Fruit fly (Drosophila melanogaster): ENCODE measurements around the gene GMF.
A peak's percentile ranks its signal among the peaks of the same experiment; 100 is the strongest.

Gene GMF

dm6 chr2L:16315027-16315426, 12.3 kb upstream of the GMF start (continued):
- no peak for TF ChIP-seq zen (tag; optimal IDR thresholded peaks at IDR 0.05)
- no peak for TF ChIP-seq jumu (GFP tag; optimal IDR thresholded peaks at IDR 0.05)
- TF ChIP-seq Ssrp (tag; optimal IDR thresholded peaks at IDR 0.05), result no peak
- TF ChIP-seq sim (GFP tag; IDR thresholded peaks at IDR 0.05), result no peak
- TF ChIP-seq CG12071 (GFP tag; optimal IDR thresholded peaks at IDR 0.05), result no peak
- peak; percentile 87 for TF ChIP-seq CG34376 (GFP tag; optimal IDR thresholded peaks at IDR 0.05)
- no peak for TF ChIP-seq mld (GFP tag; IDR thresholded peaks at IDR 0.05; ENCODE audit: partially characterized antibody)
- TF ChIP-seq ap (GFP tag; IDR thresholded peaks at IDR 0.05), result no peak
- TF ChIP-seq Hr3 (GFP tag; optimal IDR thresholded peaks at IDR 0.05), result no peak
- TF ChIP-seq tio (GFP tag; optimal IDR thresholded peaks at IDR 0.05), result no peak
- TF ChIP-seq onecut (GFP tag; IDR thresholded peaks at IDR 0.05), result no peak
- TF ChIP-seq ssp (GFP tag; IDR thresholded peaks at IDR 0.05), result no peak
- TF ChIP-seq CG2202 (tag; optimal IDR thresholded peaks at IDR 0.05), result no peak
- no peak for TF ChIP-seq knrl (GFP tag; IDR thresholded peaks at IDR 0.05; ENCODE audit: partially characterized antibody)
- TF ChIP-seq org-1 (GFP tag; optimal IDR thresholded peaks at IDR 0.05), result no peak
- TF ChIP-seq zfh2 (GFP tag; optimal IDR thresholded peaks at IDR 0.05), result no peak
- TF ChIP-seq lilli (GFP tag; optimal IDR thresholded peaks at IDR 0.05), result no peak
- no peak for TF ChIP-seq HmgD (GFP tag; optimal IDR thresholded peaks at IDR 0.05)
- no peak for TF ChIP-seq lmd (GFP tag; IDR thresholded peaks at IDR 0.05)
- no peak for TF ChIP-seq ems (GFP tag; optimal IDR thresholded peaks at IDR 0.05)
- no peak for TF ChIP-seq CG10209 (GFP tag; optimal IDR thresholded peaks at IDR 0.05)
- TF ChIP-seq CG31224 (GFP tag; IDR thresholded peaks at IDR 0.05), result no peak
- TF ChIP-seq CG3281 (GFP tag; optimal IDR thresholded peaks at IDR 0.05), result peak; percentile 16
- TF ChIP-seq CG14860 (GFP tag; IDR thresholded peaks at IDR 0.05; ENCODE audit: partially characterized antibody), result no peak
- TF ChIP-seq Pdp1 (GFP tag; optimal IDR thresholded peaks at IDR 0.05), result peak in 1 of 2 experiments; percentile 97
- TF ChIP-seq Sox102F (GFP tag; optimal IDR thresholded peaks at IDR 0.05), result no peak
- no peak for TF ChIP-seq CG12155 (GFP tag; optimal IDR thresholded peaks at IDR 0.05)
- no peak for TF ChIP-seq NC2β (GFP tag; optimal IDR thresholded peaks at IDR 0.05)
- TF ChIP-seq aop (GFP tag; IDR thresholded peaks at IDR 0.05), result no peak
- TF ChIP-seq mam (GFP tag; optimal IDR thresholded peaks at IDR 0.05), result no peak
- TF ChIP-seq CG18011 (GFP tag; optimal IDR thresholded peaks at IDR 0.05), result no peak
- no peak for TF ChIP-seq CG2712 (tag; optimal IDR thresholded peaks at IDR 0.05)
- TF ChIP-seq CG12744 (GFP tag; optimal IDR thresholded peaks at IDR 0.05), result no peak
- no peak for TF ChIP-seq bsh (GFP tag; optimal IDR thresholded peaks at IDR 0.05)
- TF ChIP-seq tin (GFP tag; optimal IDR thresholded peaks at IDR 0.05), result no peak
- peak; percentile 82 for TF ChIP-seq CG15269 (tag; optimal IDR thresholded peaks at IDR 0.05)
- TF ChIP-seq Gsc (GFP tag; IDR thresholded peaks at IDR 0.05), result no peak
- TF ChIP-seq Drgx (GFP tag; IDR thresholded peaks at IDR 0.05), result peak; percentile 45
- no peak for TF ChIP-seq CTCF (GFP tag; optimal IDR thresholded peaks at IDR 0.05)
- peak; percentile 75 for TF ChIP-seq abd-A (tag; optimal IDR thresholded peaks at IDR 0.05)
- peak; percentile 9 for TF ChIP-seq grn (GFP tag; optimal IDR thresholded peaks at IDR 0.05)
- TF ChIP-seq CG17802 (tag; optimal IDR thresholded peaks at IDR 0.05), result no peak
- TF ChIP-seq Sin3A (optimal IDR thresholded peaks at IDR 0.05), result no peak
- TF ChIP-seq BtbVII (GFP tag; optimal IDR thresholded peaks at IDR 0.05), result no peak
- TF ChIP-seq fd64A (GFP tag; optimal IDR thresholded peaks at IDR 0.05), result no peak
- no peak for TF ChIP-seq Oli (tag; optimal IDR thresholded peaks at IDR 0.05)
- TF ChIP-seq CG4282 (GFP tag; optimal IDR thresholded peaks at IDR 0.05), result no peak
- no peak for TF ChIP-seq Doc3 (GFP tag; IDR thresholded peaks at IDR 0.05; ENCODE audit: partially characterized antibody)
- TF ChIP-seq CG1792 (GFP tag; optimal IDR thresholded peaks at IDR 0.05), result no peak
- no peak for TF ChIP-seq wor (GFP tag; IDR thresholded peaks at IDR 0.05)
- TF ChIP-seq Dek (tag; optimal IDR thresholded peaks at IDR 0.05), result peak; percentile 26
- no peak for TF ChIP-seq Neu2 (GFP tag; optimal IDR thresholded peaks at IDR 0.05; ENCODE audit: borderline replicate concordance)
- no peak for TF ChIP-seq Xrp1 (GFP tag; IDR thresholded peaks at IDR 0.05)

Data from whole organism, embryonic.